Worm (Caenorhabditis elegans) whole organism, L4 larva: ENCODE measurements around the gene grd-6.

Experiments
- D1046.2 ChIP-seq: fragments of 200-800 bp; sonication (Bioruptor generic); IDR thresholded peaks from 2 replicates; pipeline ENCODE4 v1.3.6; 2022; ENCODE audit warnings: missing genetic modification characterization, missing compliant biosample characterization
- F44E2.7 ChIP-seq: fragments of 200-800 bp; sonication (Bioruptor generic); IDR thresholded peaks from 2 replicates; pipeline ENCODE4 v2.1.2; 2022; ENCODE audit warnings: missing genetic modification characterization, missing compliant biosample characterization
- F49E8.2 ChIP-seq: sonication (generic microtip); optimal IDR thresholded peaks from 2 replicates; lab custom pipeline; 2016; ENCODE audit warnings: missing compliant biosample characterization, mild to moderate bottlenecking, missing genetic modification characterization, borderline replicate concordance
- T20F7.1 ChIP-seq: fragments of 200-800 bp; sonication (Bioruptor generic); optimal IDR thresholded peaks from 2 replicates; lab custom pipeline; 2018; ENCODE audit warnings: mild to moderate bottlenecking, missing genetic modification characterization, missing compliant biosample characterization
- T26A8.4 ChIP-seq: fragments of 200-800 bp; sonication (Bioruptor generic); IDR thresholded peaks from 2 replicates; pipeline ENCODE4 v1.3.6; 2022; ENCODE audit warnings: missing genetic modification characterization, missing compliant biosample characterization
- Y75B8A.6 ChIP-seq: fragments of 200-800 bp; sonication (Bioruptor generic); IDR thresholded peaks from 2 replicates; pipeline ENCODE4 v1.3.6; 2022; ENCODE audit warnings: missing genetic modification reagents, missing genetic modification characterization, missing compliant biosample characterization
- ZK337.2 ChIP-seq: fragments of 200-800 bp; sonication (Bioruptor generic); IDR thresholded peaks from 2 replicates; pipeline ENCODE4 v1.3.6; 2022; ENCODE audit warnings: missing genetic modification reagents, missing genetic modification characterization, missing compliant biosample characterization
- ZK546.5 ChIP-seq, 2 experiments: sonication (generic microtip); optimal IDR thresholded peaks; 2 replicates each; lab custom pipeline; 2017; ENCODE audit warnings: missing biosample characterization in 2 of 2, missing genetic modification characterization in 2 of 2
- aha-1 ChIP-seq: fragments of 150-350 bp; peaks from one replicate; lab custom pipeline; 2014; ENCODE audit warnings: missing biosample characterization, missing genetic modification characterization
- ama-1 ChIP-seq: fragments of 150-350 bp; optimal IDR thresholded peaks from 2 replicates; lab custom pipeline; 2014; ENCODE audit warnings: inconsistent platforms, mixed read lengths
- arid-1 ChIP-seq: fragments of 200-800 bp; sonication (Bioruptor generic); conservative IDR thresholded peaks from 2 replicates; pipeline ENCODE4 v1.3.6; 2022; ENCODE audit warnings: missing genetic modification reagents, missing genetic modification characterization, missing compliant biosample characterization
- ceh-20 ChIP-seq: fragments of 200-800 bp; sonication (Bioruptor generic); IDR thresholded peaks from 2 replicates; pipeline ENCODE4 v1.3.6; 2022; ENCODE audit warnings: missing genetic modification reagents, missing genetic modification characterization, missing compliant biosample characterization
- ceh-44 ChIP-seq: fragments of 200-800 bp; sonication (Bioruptor generic); IDR thresholded peaks from 2 replicates; pipeline ENCODE4 v1.3.6; 2022; ENCODE audit warnings: missing genetic modification reagents, missing genetic modification characterization, missing compliant biosample characterization
- ceh-62 ChIP-seq: sonication (generic microtip); optimal IDR thresholded peaks from 2 replicates; lab custom pipeline; 2017; ENCODE audit warnings: missing biosample characterization, missing genetic modification characterization
- ceh-82 ChIP-seq: sonication (generic microtip); optimal IDR thresholded peaks from 2 replicates; lab custom pipeline; 2017; ENCODE audit warnings: missing biosample characterization, missing genetic modification characterization
- cey-2 ChIP-seq: sonication (generic microtip); optimal IDR thresholded peaks from 3 replicates; lab custom pipeline; 2017; ENCODE audit warnings: missing genetic modification characterization, mild to moderate bottlenecking, missing compliant biosample characterization, antibody characterized with exemption, borderline replicate concordance; ENCODE audit not compliant: insufficient read depth
- ctbp-1 ChIP-seq: fragments of 200-800 bp; sonication (Bioruptor generic); IDR thresholded peaks from 2 replicates; pipeline ENCODE4 v1.3.6; 2022; ENCODE audit warnings: missing genetic modification reagents, missing genetic modification characterization, missing compliant biosample characterization
- daf-12 ChIP-seq: fragments of 150-350 bp; optimal IDR thresholded peaks from 2 replicates; lab custom pipeline; 2014; ENCODE audit warnings: missing biosample characterization, missing genetic modification reagents, missing genetic modification characterization
- daf-16 ChIP-seq, 3 experiments: sonication (generic microtip); optimal IDR thresholded peaks; 2 replicates each; lab custom pipeline; 2016 to 2017; ENCODE audit warnings: missing genetic modification characterization in 3 of 3, missing genetic modification reagents in 3 of 3, mild to moderate bottlenecking in 2 of 3, missing compliant biosample characterization in 2 of 3, missing biosample characterization in 1 of 3, moderate library complexity in 1 of 3
- daf-8 ChIP-seq: fragments of 200-800 bp; sonication (Bioruptor generic); IDR thresholded peaks from 2 replicates; pipeline ENCODE4 v1.3.6; 2022; ENCODE audit warnings: missing genetic modification characterization, missing compliant biosample characterization
- dmd-6 ChIP-seq: fragments of 200-800 bp; sonication (Bioruptor generic); IDR thresholded peaks from 2 replicates; pipeline ENCODE4 v1.3.6; 2022; ENCODE audit warnings: missing genetic modification reagents, missing genetic modification characterization, missing compliant biosample characterization
- dmd-9 ChIP-seq: fragments of 200-800 bp; sonication (Bioruptor generic); IDR thresholded peaks from 2 replicates; pipeline ENCODE4 v1.3.6; 2022; ENCODE audit warnings: missing genetic modification reagents, missing genetic modification characterization, missing compliant biosample characterization
- dpl-1 ChIP-seq: fragments of 150-350 bp; optimal IDR thresholded peaks from 2 replicates; lab custom pipeline; 2014; ENCODE audit warnings: missing biosample characterization, missing genetic modification reagents, missing genetic modification characterization
- egl-43 ChIP-seq: fragments of 200-800 bp; sonication (Bioruptor generic); IDR thresholded peaks from 2 replicates; pipeline ENCODE4 v1.3.6; 2022; ENCODE audit warnings: missing genetic modification reagents, missing genetic modification characterization, missing compliant biosample characterization
- fkh-10 ChIP-seq: fragments of 150-350 bp; optimal IDR thresholded peaks from 2 replicates; lab custom pipeline; 2014; ENCODE audit warnings: missing biosample characterization, missing genetic modification reagents, missing genetic modification characterization
- gei-8 ChIP-seq: fragments of 200-800 bp; sonication (Bioruptor generic); optimal IDR thresholded peaks from 2 replicates; lab custom pipeline; 2018; ENCODE audit warnings: mild to moderate bottlenecking, missing genetic modification characterization, missing compliant biosample characterization
- hif-1 ChIP-seq, 2 experiments: sonication (generic microtip); optimal IDR thresholded peaks; 2 replicates each; lab custom pipeline; 2016 to 2017; ENCODE audit warnings: missing compliant biosample characterization in 2 of 2, missing genetic modification characterization in 2 of 2, missing genetic modification reagents in 2 of 2, missing genotype in 2 of 2, mild to moderate bottlenecking in 1 of 2
- hlh-30 ChIP-seq: sonication (generic microtip); optimal IDR thresholded peaks from 2 replicates; lab custom pipeline; 2017; ENCODE audit warnings: antibody characterized with exemption, mild to moderate bottlenecking, missing genetic modification characterization, missing compliant biosample characterization; ENCODE audit not compliant: insufficient read depth
- lim-7 ChIP-seq: fragments of 200-800 bp; sonication (Bioruptor generic); IDR thresholded peaks from 2 replicates; pipeline ENCODE4 v1.3.6; 2022; ENCODE audit warnings: missing genetic modification characterization, missing compliant biosample characterization
- lin-13 ChIP-seq: fragments of 150-350 bp; optimal IDR thresholded peaks from 2 replicates; lab custom pipeline; 2014; ENCODE audit warnings: missing biosample characterization, missing genetic modification reagents, missing genetic modification characterization
- lin-15B ChIP-seq: fragments of 150-350 bp; sonication (generic microtip); optimal IDR thresholded peaks from 3 replicates; lab custom pipeline; 2014; ENCODE audit warnings: missing biosample characterization, missing genetic modification characterization
- lin-29 ChIP-seq: fragments of 200-800 bp; sonication (Bioruptor generic); IDR thresholded peaks from 2 replicates; pipeline ENCODE4 v1.3.6; 2022; ENCODE audit warnings: missing genetic modification reagents, missing genetic modification characterization, missing compliant biosample characterization
- lsy-2 ChIP-seq, 2 experiments: fragments of 150-350 bp in 1 of 2; sonication (generic microtip) in 1 of 2; optimal IDR thresholded peaks; 2 replicates each; lab custom pipeline; 2014 to 2017; ENCODE audit warnings: missing biosample characterization in 2 of 2, missing genetic modification characterization in 2 of 2
- mdt-29 ChIP-seq: fragments of 200-800 bp; sonication (Bioruptor generic); IDR thresholded peaks from 2 replicates; pipeline ENCODE4 v1.3.6; 2022; ENCODE audit warnings: missing genetic modification reagents, missing genetic modification characterization, missing compliant biosample characterization
- mep-1 ChIP-seq: fragments of 150-350 bp; sonication (generic microtip); optimal IDR thresholded peaks from 3 replicates; lab custom pipeline; 2014; ENCODE audit warnings: missing biosample characterization, missing genetic modification characterization
- mxl-3 ChIP-seq: fragments of 200-800 bp; sonication (Bioruptor generic); optimal IDR thresholded peaks from 2 replicates; lab custom pipeline; 2018; ENCODE audit warnings: mild to moderate bottlenecking, missing genetic modification characterization, missing compliant biosample characterization
- nhr-102 ChIP-seq: sonication (generic microtip); optimal IDR thresholded peaks from 2 replicates; lab custom pipeline; 2016; ENCODE audit warnings: mild to moderate bottlenecking, missing genetic modification characterization, moderate library complexity, missing compliant biosample characterization
- nhr-111 ChIP-seq: fragments of 200-800 bp; sonication (Bioruptor generic); optimal IDR thresholded peaks from 2 replicates; lab custom pipeline; 2018; ENCODE audit warnings: mild to moderate bottlenecking, missing genetic modification characterization, missing compliant biosample characterization
- nhr-237 ChIP-seq: sonication (generic microtip); optimal IDR thresholded peaks from 2 replicates; lab custom pipeline; 2017; ENCODE audit warnings: missing biosample characterization, missing genetic modification characterization
- nhr-28 ChIP-seq: fragments of 150-350 bp; optimal IDR thresholded peaks from 2 replicates; lab custom pipeline; 2014; ENCODE audit warnings: missing biosample characterization, missing genetic modification characterization
- nhr-6 ChIP-seq: fragments of 150-350 bp; optimal IDR thresholded peaks from 2 replicates; lab custom pipeline; 2014; ENCODE audit warnings: missing biosample characterization, missing genetic modification characterization
- nhr-76 ChIP-seq: fragments of 150-350 bp; optimal IDR thresholded peaks from 2 replicates; lab custom pipeline; 2014; ENCODE audit warnings: missing biosample characterization, missing genetic modification characterization
- pha-4 ChIP-seq, 2 experiments: fragments of 150-350 bp in 1 of 2; fragments of 200-800 bp in 1 of 2; sonication (Bioruptor generic) in 1 of 2; IDR thresholded peaks in 1 of 2; optimal IDR thresholded peaks in 1 of 2; 2 replicates each; pipeline versions ENCODE4 v1.3.6 to Lab custom; 2014 to 2022; ENCODE audit warnings: missing genetic modification characterization in 2 of 2, missing genetic modification reagents in 2 of 2, missing biosample characterization in 1 of 2, missing compliant biosample characterization in 1 of 2
- php-3 ChIP-seq: fragments of 200-800 bp; sonication (Bioruptor generic); IDR thresholded peaks from 2 replicates; pipeline ENCODE4 v1.3.6; 2022; ENCODE audit warnings: missing genetic modification reagents, missing genetic modification characterization, missing compliant biosample characterization
- rbr-2 ChIP-seq: sonication (generic microtip); optimal IDR thresholded peaks from 2 replicates; lab custom pipeline; 2016; ENCODE audit warnings: missing genotype, missing genetic modification characterization, missing compliant biosample characterization
- tag-97 ChIP-seq: fragments of 200-800 bp; sonication (Bioruptor generic); IDR thresholded peaks from 2 replicates; pipeline ENCODE4 v1.3.6; 2022; ENCODE audit warnings: missing genetic modification characterization, missing compliant biosample characterization
- tra-1 ChIP-seq: fragments of 200-800 bp; sonication (Bioruptor generic); IDR thresholded peaks from 2 replicates; pipeline ENCODE4 v1.3.6; 2022; ENCODE audit warnings: missing genetic modification reagents, missing genetic modification characterization, missing compliant biosample characterization
- unc-39 ChIP-seq: sonication (generic microtip); optimal IDR thresholded peaks from 2 replicates; lab custom pipeline; 2017; ENCODE audit warnings: missing biosample characterization, missing genetic modification characterization
- unc-62 ChIP-seq, 3 experiments: fragments of 150-350 bp in 1 of 3; sonication (generic microtip); optimal IDR thresholded peaks in 2 of 3; peaks in 1 of 3; 1 replicate in 1 of 3; 2 replicates in 2 of 3; lab custom pipeline; 2014 to 2017; ENCODE audit warnings: missing biosample characterization in 3 of 3, missing genetic modification characterization in 3 of 3, missing genetic modification reagents in 3 of 3, missing genotype in 1 of 3
- zip-2 ChIP-seq: fragments of 150-350 bp; optimal IDR thresholded peaks from 2 replicates; lab custom pipeline; 2014; ENCODE audit warnings: missing biosample characterization, missing genetic modification characterization
- ztf-7 ChIP-seq: fragments of 150-350 bp; optimal IDR thresholded peaks from 2 replicates; lab custom pipeline; 2014; ENCODE audit warnings: missing biosample characterization, missing genetic modification characterization

grd-6 gene

ce11 chrV:9255480-9255879 is 33.8 kb downstream of the grd-6 start:
- no peak for TF ChIP-seq nhr-76 (tag; lab: Kevin White, UChicago)
- TF ChIP-seq pha-4 (GFP tag; IDR thresholded peaks at IDR 0.05; lab: Robert Waterston, UW) = no peak
- no peak for TF ChIP-seq pha-4 (tag; optimal IDR thresholded peaks at IDR 0.05; lab: Kevin White, UChicago)
- peak; percentile 66 for TF ChIP-seq nhr-102
- TF ChIP-seq nhr-237 (tag; lab: Kevin White, UChicago) = no peak
- TF ChIP-seq tra-1 (GFP tag; lab: Robert Waterston, UW) = no peak
- TF ChIP-seq nhr-111 (GFP tag; lab: Kevin White, UChicago) = no peak
- no peak for TF ChIP-seq mdt-29 (GFP tag; lab: Robert Waterston, UW)
- no peak for TF ChIP-seq fkh-10
- TF ChIP-seq tag-97 (GFP tag; lab: Robert Waterston, UW) = no peak
- TF ChIP-seq lin-13 (GFP tag; lab: Kevin White, UChicago) = no peak
- no peak for TF ChIP-seq lin-29 (GFP tag; lab: Robert Waterston, UW)
- peak; percentile 67 for TF ChIP-seq nhr-6
- no peak for TF ChIP-seq T26A8.4 (GFP tag; lab: Robert Waterston, UW)
- TF ChIP-seq ceh-44 (GFP tag; lab: Robert Waterston, UW) = no peak
- TF ChIP-seq egl-43 = no peak
- TF ChIP-seq ctbp-1 (GFP tag; lab: Robert Waterston, UW) = no peak
- peak in 1 of 2 experiments; percentile 54 for TF ChIP-seq hif-1 (tag; optimal IDR thresholded peaks at IDR 0.05; lab: Kevin White, UChicago)
- TF ChIP-seq lim-7 (GFP tag; lab: Robert Waterston, UW) = no peak
- no peak for TF ChIP-seq ztf-7
- no peak for TF ChIP-seq unc-62 (GFP tag; optimal IDR thresholded peaks at IDR 0.05 in 1 of 2; lab: Kevin White, UChicago)
- no peak for TF ChIP-seq unc-62 (tag; optimal IDR thresholded peaks at IDR 0.05; lab: Kevin White, UChicago)
- TF ChIP-seq ZK337.2 (GFP tag; lab: Robert Waterston, UW) = no peak
- peak; percentile 80 for TF ChIP-seq nhr-28 (tag; lab: Kevin White, UChicago)
- TF ChIP-seq daf-12 (tag; lab: Kevin White, UChicago) = no peak
- no peak for TF ChIP-seq unc-39 (tag; lab: Kevin White, UChicago)
- no peak for TF ChIP-seq dpl-1 (GFP tag; lab: Kevin White, UChicago)
- TF ChIP-seq ZK546.5 (tag; optimal IDR thresholded peaks at IDR 0.05; lab: Kevin White, UChicago) = no peak
- TF ChIP-seq ceh-82 (tag; lab: Kevin White, UChicago) = no peak
- TF ChIP-seq mxl-3 (GFP tag; lab: Kevin White, UChicago) = no peak
- TF ChIP-seq aha-1 (tag; lab: Kevin White, UChicago) = no peak
- TF ChIP-seq ceh-20 (GFP tag; lab: Robert Waterston, UW) = no peak
- peak; percentile 81 for TF ChIP-seq dmd-6
- TF ChIP-seq T20F7.1 (GFP tag; lab: Kevin White, UChicago) = no peak
- no peak for TF ChIP-seq cey-2
- no peak for TF ChIP-seq dmd-9 (GFP tag; lab: Robert Waterston, UW)
- TF ChIP-seq Y75B8A.6 (GFP tag; lab: Robert Waterston, UW) = no peak
- TF ChIP-seq D1046.2 = no peak
- TF ChIP-seq arid-1 (GFP tag; lab: Robert Waterston, UW) = no peak
- TF ChIP-seq php-3 (GFP tag; lab: Robert Waterston, UW) = peak; percentile 92
- TF ChIP-seq daf-8 (GFP tag; lab: Robert Waterston, UW) = no peak
- TF ChIP-seq hlh-30 (tag; lab: Kevin White, UChicago) = peak; percentile 10
- TF ChIP-seq lin-15B (tag; lab: Kevin White, UChicago) = no peak
- no peak for TF ChIP-seq zip-2 (tag; lab: Kevin White, UChicago)
- TF ChIP-seq mep-1 = peak; percentile 6
- no peak for TF ChIP-seq F49E8.2
- TF ChIP-seq gei-8 (GFP tag; lab: Kevin White, UChicago) = no peak
- TF ChIP-seq daf-16 (GFP tag; optimal IDR thresholded peaks at IDR 0.05; lab: Kevin White, UChicago) = no peak
- peak; percentile 71 for TF ChIP-seq daf-16 (tag; optimal IDR thresholded peaks at IDR 0.05; lab: Kevin White, UChicago)
- no peak for TF ChIP-seq ceh-62 (tag; lab: Kevin White, UChicago)
- TF ChIP-seq ama-1 (lab: Kevin White, UChicago) = no peak
- TF ChIP-seq F44E2.7 (GFP tag; lab: Robert Waterston, UW) = no peak
- no peak for TF ChIP-seq lsy-2 (tag; optimal IDR thresholded peaks at IDR 0.05; lab: Kevin White, UChicago)
- TF ChIP-seq rbr-2 (tag; lab: Kevin White, UChicago) = no peak
